Worm (Caenorhabditis elegans): ENCODE measurements around the gene stau-1.

- TF ChIP-seq lin-35 (GFP tag; optimal IDR thresholded peaks at IDR 0.05) (no peak), Y79H2A.3 (GFP tag; conservative IDR thresholded peaks at IDR 0.05) (no peak), ama-1 (optimal IDR thresholded peaks at IDR 0.05) (no peak), ama-1 (GFP tag; optimal IDR thresholded peaks at IDR 0.05) (no peak), let-526 (GFP tag; IDR thresholded peaks at IDR 0.05) (no peak), B0336.3 (GFP tag; IDR thresholded peaks at IDR 0.05) (no peak), B0035.1 (tag; optimal IDR thresholded peaks at IDR 0.05) (no peak), cebp-1 (GFP tag; IDR thresholded peaks at IDR 0.05) (no peak), cebp-1 (tag; optimal IDR thresholded peaks at IDR 0.05) (no peak), unc-62 (GFP tag; optimal IDR thresholded peaks at IDR 0.05) (no peak), attf-6 (GFP tag; IDR thresholded peaks at IDR 0.05) (no peak), ceh-79 (tag; optimal IDR thresholded peaks at IDR 0.05) (no peak), attf-5 (GFP tag; optimal IDR thresholded peaks at IDR 0.05) (no peak), ceh-58 (GFP tag; IDR thresholded peaks at IDR 0.05) (no peak)
Observed at ce11 chrX:1030867-1031266, 4.2 kb downstream of the stau-1 start.

Measured in whole organism, young adult.